Worm (Caenorhabditis elegans) whole organism, late embryonic: ENCODE measurements around the gene F25B5.5.

Experiments used
- ceh-31 ChIP-seq: sonication (generic microtip); optimal IDR thresholded peaks from 2 replicates; lab custom pipeline; 2016; ENCODE audit warnings: missing genetic modification characterization, missing compliant biosample characterization
- ceh-34 ChIP-seq: sonication (generic microtip); optimal IDR thresholded peaks from 2 replicates; lab custom pipeline; 2016; ENCODE audit warnings: mild to moderate bottlenecking, missing genetic modification characterization, missing compliant biosample characterization
- che-1 ChIP-seq: sonication (generic microtip); optimal IDR thresholded peaks from 2 replicates; lab custom pipeline; 2016; ENCODE audit warnings: mild to moderate bottlenecking, missing genetic modification characterization, missing compliant biosample characterization
- fkh-10 ChIP-seq: fragments of 150-350 bp; optimal IDR thresholded peaks from 2 replicates; lab custom pipeline; 2014; ENCODE audit warnings: missing biosample characterization, missing genetic modification reagents, missing genetic modification characterization
- gmeb-2 ChIP-seq: sonication (generic microtip); optimal IDR thresholded peaks from 2 replicates; lab custom pipeline; 2016; ENCODE audit warnings: missing genetic modification characterization, inconsistent platforms, missing compliant biosample characterization
- lim-6 ChIP-seq: sonication (generic microtip); optimal IDR thresholded peaks from 2 replicates; lab custom pipeline; 2016; ENCODE audit warnings: missing genetic modification characterization, missing compliant biosample characterization
- nfya-1 ChIP-seq: sonication (generic microtip); optimal IDR thresholded peaks from 2 replicates; lab custom pipeline; 2017; ENCODE audit warnings: missing genetic modification characterization, mild to moderate bottlenecking, missing compliant biosample characterization, antibody characterized with exemption, moderate library complexity
- ref-2 ChIP-seq: sonication (generic microtip); optimal IDR thresholded peaks from 2 replicates; lab custom pipeline; 2016; ENCODE audit warnings: missing genetic modification characterization, missing compliant biosample characterization
- sdc-2 ChIP-seq: sonication (generic microtip); optimal IDR thresholded peaks from 2 replicates; lab custom pipeline; 2016; ENCODE audit warnings: missing genotype, missing genetic modification characterization, missing compliant biosample characterization
- unc-55 ChIP-seq: sonication (generic microtip); optimal IDR thresholded peaks from 2 replicates; lab custom pipeline; 2017; ENCODE audit warnings: missing biosample characterization, missing genetic modification reagents, missing genetic modification characterization
- zip-5 ChIP-seq: sonication (generic microtip); optimal IDR thresholded peaks from 2 replicates; lab custom pipeline; 2016; ENCODE audit warnings: missing genetic modification characterization, missing compliant biosample characterization

DNA sequence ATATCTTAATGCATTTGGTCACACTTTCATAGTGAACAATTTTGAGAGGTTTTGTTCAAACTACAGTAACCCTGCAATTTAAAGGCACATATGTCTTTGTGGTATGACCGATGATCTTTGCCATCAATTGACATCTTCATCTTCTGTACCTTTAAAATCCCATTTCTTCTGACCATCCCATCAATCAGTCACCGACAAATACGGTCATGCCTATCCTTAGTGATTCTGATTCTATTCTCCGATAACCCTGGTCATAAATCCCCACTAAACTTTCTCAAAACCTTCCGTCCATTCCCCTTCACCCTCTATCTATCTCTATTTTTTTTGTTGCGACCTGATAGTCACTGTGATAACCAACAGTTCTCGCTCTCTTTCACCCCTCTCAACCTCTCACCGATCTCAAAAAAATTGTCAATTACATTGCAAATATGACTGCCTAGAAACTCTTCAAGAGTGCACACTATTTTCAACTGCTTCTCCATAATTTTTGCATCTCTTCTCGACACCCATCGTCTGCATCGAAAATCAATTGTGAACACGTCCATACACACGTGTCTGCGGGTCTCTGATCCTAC is 18.2 kb upstream of the F25B5.5 start:
- TF ChIP-seq zip-5 (tag; lab: Kevin White, UChicago) (no peak), ceh-34 (tag; lab: Kevin White, UChicago) (no peak), fkh-10 (GFP tag; lab: Kevin White, UChicago) (no peak), che-1 (tag; lab: Kevin White, UChicago) (no peak), unc-55 (GFP tag; lab: Kevin White, UChicago) (no peak), ceh-31 (no peak), gmeb-2 (tag; lab: Kevin White, UChicago) (no peak), nfya-1 (tag; lab: Kevin White, UChicago) (no peak), lim-6 (tag; lab: Kevin White, UChicago) (no peak), ref-2 (no peak), sdc-2 (tag; lab: Kevin White, UChicago) (no peak)
